Worm (Caenorhabditis elegans) whole organism, late embryonic: Measurements from ENCODE around the gene Y116A8C.49.

ENCODE experiments used
- K09A11.1 ChIP-seq: sonication (generic microtip); optimal IDR thresholded peaks from 2 replicates; lab custom pipeline; 2017; ENCODE audit warnings: antibody characterized with exemption, mild to moderate bottlenecking, missing genetic modification characterization, missing compliant biosample characterization; ENCODE audit not compliant: insufficient read depth
- ceh-48 ChIP-seq: sonication (generic microtip); optimal IDR thresholded peaks from 2 replicates; lab custom pipeline; 2016; ENCODE audit warnings: missing genetic modification characterization, inconsistent platforms, missing compliant biosample characterization
- dve-1 ChIP-seq: sonication (generic microtip); optimal IDR thresholded peaks from 2 replicates; lab custom pipeline; 2017; ENCODE audit warnings: antibody characterized with exemption, mild to moderate bottlenecking, missing genetic modification characterization, missing compliant biosample characterization
- elt-2 ChIP-seq: sonication (generic microtip); optimal IDR thresholded peaks from 2 replicates; lab custom pipeline; 2016; ENCODE audit warnings: missing genetic modification reagents, missing genetic modification characterization, missing compliant biosample characterization
- lin-11 ChIP-seq: fragments of 200-800 bp; sonication (Bioruptor generic); optimal IDR thresholded peaks from 2 replicates; lab custom pipeline; 2018; ENCODE audit warnings: mild to moderate bottlenecking, missing genetic modification characterization, missing compliant biosample characterization
- nfya-1 ChIP-seq: sonication (generic microtip); optimal IDR thresholded peaks from 2 replicates; lab custom pipeline; 2017; ENCODE audit warnings: missing genetic modification characterization, mild to moderate bottlenecking, missing compliant biosample characterization, antibody characterized with exemption, moderate library complexity
- odd-2 ChIP-seq: sonication (generic microtip); optimal IDR thresholded peaks from 2 replicates; lab custom pipeline; 2017; ENCODE audit warnings: antibody characterized with exemption, mild to moderate bottlenecking, missing genetic modification characterization, missing compliant biosample characterization
- pat-9 ChIP-seq: fragments of 200-800 bp; sonication (Bioruptor generic); optimal IDR thresholded peaks from 2 replicates; lab custom pipeline; 2018; ENCODE audit warnings: mild to moderate bottlenecking, missing genetic modification characterization, moderate library complexity, missing compliant biosample characterization
- pha-4 ChIP-seq: fragments of 150-350 bp; optimal IDR thresholded peaks from 2 replicates; lab custom pipeline; 2018; ENCODE audit warnings: missing biosample characterization, missing genetic modification reagents, missing genetic modification characterization
- ref-2 ChIP-seq: sonication (generic microtip); optimal IDR thresholded peaks from 2 replicates; lab custom pipeline; 2016; ENCODE audit warnings: missing genetic modification characterization, missing compliant biosample characterization
- sdc-2 ChIP-seq: sonication (generic microtip); optimal IDR thresholded peaks from 2 replicates; lab custom pipeline; 2016; ENCODE audit warnings: missing genotype, missing genetic modification characterization, missing compliant biosample characterization
- syd-9 ChIP-seq: sonication (generic microtip); optimal IDR thresholded peaks from 2 replicates; lab custom pipeline; 2016; ENCODE audit warnings: mild to moderate bottlenecking, missing genetic modification characterization, moderate library complexity, missing compliant biosample characterization
- ttx-3 ChIP-seq: sonication (generic microtip); optimal IDR thresholded peaks from 2 replicates; lab custom pipeline; 2016; ENCODE audit warnings: missing genetic modification reagents, missing genetic modification characterization, missing compliant biosample characterization

ce11 chrIV:16949767-16950166, 18.8 kb upstream of the Y116A8C.49 start, which contains the start of gene rad-54.B:
- TF ChIP-seq odd-2 (no peak), lin-11 (tag; lab: Kevin White, UChicago) (no peak), nfya-1 (tag; lab: Kevin White, UChicago) (no peak), dve-1 (tag; lab: Kevin White, UChicago) (no peak), elt-2 (no peak), ref-2 (tag; lab: Kevin White, UChicago) (no peak), syd-9 (tag; lab: Kevin White, UChicago) (no peak), K09A11.1 (no peak), pha-4 (no peak), ttx-3 (tag; lab: Kevin White, UChicago) (no peak), sdc-2 (no peak), pat-9 (tag; lab: Kevin White, UChicago) (no peak), ceh-48 (tag; lab: Kevin White, UChicago) (no peak)
